Worm (Caenorhabditis elegans) whole organism, midembryonic: ENCODE measurements around the gene ech-3.

Experiments
- T22C8.4 ChIP-seq: fragments of 200-800 bp; sonication (Bioruptor generic); IDR thresholded peaks from 2 replicates; pipeline ENCODE4 v1.3.6; 2022; ENCODE audit warnings: missing genetic modification characterization, missing compliant biosample characterization
- flt-1 ChIP-seq: fragments of 200-800 bp; sonication (Bioruptor generic); IDR thresholded peaks from 2 replicates; pipeline ENCODE4 v1.3.6; 2022; ENCODE audit warnings: missing genetic modification characterization, missing compliant biosample characterization

DNA sequence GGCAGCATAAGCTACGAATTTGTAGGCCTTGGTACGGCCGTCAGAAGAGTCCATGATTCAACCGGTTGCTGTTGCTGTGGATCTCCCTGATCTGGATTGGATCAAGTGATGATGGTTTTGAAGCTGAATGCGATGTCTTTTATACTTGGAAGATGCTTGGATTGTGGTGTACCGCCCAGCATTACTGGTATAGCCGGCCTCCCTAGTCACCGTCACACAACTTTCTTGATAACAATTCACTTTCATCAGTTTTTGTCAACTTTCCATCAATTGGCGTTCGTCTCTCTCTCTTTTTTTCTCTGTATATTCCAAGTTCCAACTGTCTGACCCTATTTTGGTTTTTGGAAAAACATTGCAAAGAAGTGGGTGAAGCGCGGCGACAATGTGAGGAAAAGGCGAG, 28.8 kb downstream of the ech-3 start, which contains the start of gene col-43:
- no peak for TF ChIP-seq T22C8.4 (GFP tag; lab: Robert Waterston, UW)
- TF ChIP-seq flt-1 (GFP tag; lab: Robert Waterston, UW): no peak
